Fruit fly (Drosophila melanogaster): ENCODE measurements around the gene CG12729.

The CG12729 gene

DNA sequence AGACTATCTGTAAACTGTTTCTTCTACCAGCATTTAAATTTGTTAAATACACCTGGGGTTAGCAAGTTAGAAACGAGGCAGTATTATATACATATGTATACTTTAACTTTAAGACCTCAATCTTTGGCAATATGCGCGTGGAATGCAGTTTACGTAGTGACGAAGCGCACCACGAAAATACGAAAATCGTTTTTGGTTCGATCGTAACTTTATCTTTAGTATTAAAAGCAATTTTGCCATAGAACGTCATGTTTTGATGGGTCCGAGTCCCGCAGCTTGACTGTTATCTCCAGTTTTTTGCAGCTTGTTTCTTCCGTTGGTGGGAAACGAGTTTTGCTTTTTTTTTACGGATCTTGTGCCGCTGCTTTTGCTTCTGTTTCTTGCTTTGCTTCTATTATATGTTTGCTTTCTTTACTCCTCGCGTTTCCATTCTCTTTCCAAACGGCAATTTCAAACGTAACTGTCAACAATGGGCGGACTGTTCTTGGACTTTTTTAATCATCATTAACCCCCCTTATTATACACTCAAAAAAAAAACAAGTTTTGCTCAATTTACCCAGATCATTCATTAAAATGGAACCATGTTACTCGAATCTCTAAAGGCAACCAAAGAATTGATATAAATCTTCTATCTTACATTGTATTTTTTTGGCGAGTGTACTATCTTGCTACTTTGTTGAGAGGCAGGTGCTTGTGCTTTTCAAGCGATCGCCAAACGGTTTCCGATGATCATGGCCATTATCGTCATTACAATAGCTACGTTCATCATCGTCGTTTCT lies 46.8 kb downstream of the CG12729 start (continued):
- TF ChIP-seq Atf6 (GFP tag; IDR thresholded peaks at IDR 0.05) (peak; percentile 66), Ada2b (GFP tag; IDR thresholded peaks at IDR 0.05) (peak; percentile 30; the same call in 1 of the 2 replicates), CG1233 (GFP tag; optimal IDR thresholded peaks at IDR 0.05) (no peak), CG12659 (GFP tag; optimal IDR thresholded peaks at IDR 0.05) (peak; percentile 21), Usf (GFP tag; optimal IDR thresholded peaks at IDR 0.05) (peak; percentile 13), sens (GFP tag) (peak; percentile 90), CG12942 (GFP tag; optimal IDR thresholded peaks at IDR 0.05) (peak; percentile 5), CG10321 (GFP tag; IDR thresholded peaks at IDR 0.05) (no peak), exex (tag; optimal IDR thresholded peaks at IDR 0.05) (peak; percentile 10), sisA (GFP tag; IDR thresholded peaks at IDR 0.05) (peak; percentile 43), CG10565 (GFP tag; optimal IDR thresholded peaks at IDR 0.05) (no peak), ind (GFP tag; optimal IDR thresholded peaks at IDR 0.05) (peak; percentile 42), Scr (GFP tag; IDR thresholded peaks at IDR 0.05; ENCODE audit: partially characterized antibody) (no peak), yki (optimal IDR thresholded peaks at IDR 0.05) (no peak), BEAF-32 (GFP tag; optimal IDR thresholded peaks at IDR 0.05) (no peak), ato (GFP tag; IDR thresholded peaks at IDR 0.05; ENCODE audit: partially characterized antibody) (no peak), CG18011 (GFP tag; optimal IDR thresholded peaks at IDR 0.05) (no peak), vvl (GFP tag; IDR thresholded peaks at IDR 0.05) (peak; percentile 66; the same call in 1 of the 2 replicates), CG14441 (GFP tag; IDR thresholded peaks at IDR 0.05) (0 out of 2 replicates have a peak, but pooled peaks have one; percentile 15), CG11456 (GFP tag; IDR thresholded peaks at IDR 0.05) (peak; percentile 61; the same call in 1 of the 3 replicates), Dip3 (GFP tag; optimal IDR thresholded peaks at IDR 0.05) (peak; percentile 75), ERR (GFP tag; optimal IDR thresholded peaks at IDR 0.05) (no peak), shn (GFP tag; optimal IDR thresholded peaks at IDR 0.05) (peak; percentile 15), klu (GFP tag; IDR thresholded peaks at IDR 0.05) (0 out of 2 replicates have a peak, but pooled peaks have one; percentile 17), ranshi (GFP tag; IDR thresholded peaks at IDR 0.05) (peak; percentile 61), CG2120 (GFP tag; optimal IDR thresholded peaks at IDR 0.05) (peak; percentile 87), CG15696 (tag; optimal IDR thresholded peaks at IDR 0.05) (no peak), CG7839 (tag; optimal IDR thresholded peaks at IDR 0.05) (peak; percentile 46), Bdp1 (GFP tag; optimal IDR thresholded peaks at IDR 0.05) (no peak), nmo (GFP tag; optimal IDR thresholded peaks at IDR 0.05) (peak; percentile 28), CG9932 (GFP tag; IDR thresholded peaks at IDR 0.05) (peak; percentile 80), Dbx (GFP tag; IDR thresholded peaks at IDR 0.05) (peak; percentile 76; the same call in 2 of the 3 replicates), CG34376 (GFP tag; optimal IDR thresholded peaks at IDR 0.05) (no peak), Side (GFP tag; optimal IDR thresholded peaks at IDR 0.05) (peak; percentile 70), CG31224 (GFP tag; IDR thresholded peaks at IDR 0.05) (peak; percentile 43; the same call in 1 of the 2 replicates), mirr (GFP tag; optimal IDR thresholded peaks at IDR 0.05) (no peak), sug (tag; optimal IDR thresholded peaks at IDR 0.05) (no peak), pho (GFP tag; optimal IDR thresholded peaks at IDR 0.05) (peak; percentile 62), Lim3 (GFP tag; IDR thresholded peaks at IDR 0.05) (no peak), HLH3B (GFP tag; IDR thresholded peaks at IDR 0.05) (no peak), CG2875 (GFP tag; optimal IDR thresholded peaks at IDR 0.05) (no peak), Hsf (GFP tag; optimal IDR thresholded peaks at IDR 0.05) (peak; percentile 32), CG3838 (GFP tag; optimal IDR thresholded peaks at IDR 0.05) (no peak), grn (GFP tag; optimal IDR thresholded peaks at IDR 0.05) (peak; percentile 1), CG16779 (GFP tag; IDR thresholded peaks at IDR 0.05) (0 out of 2 replicates have a peak, but pooled peaks have one; percentile 12), CG2712 (tag; optimal IDR thresholded peaks at IDR 0.05) (peak; percentile 30), slbo (GFP tag; IDR thresholded peaks at IDR 0.05) (peak; percentile 82), CG8290 (GFP tag; optimal IDR thresholded peaks at IDR 0.05) (no peak), CG8290 (tag; optimal IDR thresholded peaks at IDR 0.05) (peak in 1 of 2 experiments; percentile 48), CG32532 (GFP tag; IDR thresholded peaks at IDR 0.05) (peak; percentile 76), CG31441 (GFP tag; IDR thresholded peaks at IDR 0.05) (0 out of 2 replicates have a peak, but pooled peaks have one; percentile 27)
